Worm (Caenorhabditis elegans): ENCODE measurements around the gene ckb-1.
A peak's percentile ranks its signal among the peaks of the same experiment; 100 is the strongest.

The ckb-1 gene

ce11 chrIII:4335614-4336013 lies 29.5 kb upstream of the ckb-1 start:
- TF ChIP-seq T22C8.4 (GFP tag; IDR thresholded peaks at IDR 0.05) (no peak), ref-1 (GFP tag; conservative IDR thresholded peaks at IDR 0.05) (no peak), tab-1 (GFP tag; IDR thresholded peaks at IDR 0.05) (no peak), ztf-23 (GFP tag; IDR thresholded peaks at IDR 0.05) (no peak), flt-1 (GFP tag; IDR thresholded peaks at IDR 0.05) (no peak), med-1 (GFP tag; optimal IDR thresholded peaks at IDR 0.05; ENCODE audit: insufficient read depth) (no peak), cog-1 (tag; optimal IDR thresholded peaks at IDR 0.05) (no peak), klf-2 (GFP tag; conservative IDR thresholded peaks at IDR 0.05) (no peak)

DNA sequence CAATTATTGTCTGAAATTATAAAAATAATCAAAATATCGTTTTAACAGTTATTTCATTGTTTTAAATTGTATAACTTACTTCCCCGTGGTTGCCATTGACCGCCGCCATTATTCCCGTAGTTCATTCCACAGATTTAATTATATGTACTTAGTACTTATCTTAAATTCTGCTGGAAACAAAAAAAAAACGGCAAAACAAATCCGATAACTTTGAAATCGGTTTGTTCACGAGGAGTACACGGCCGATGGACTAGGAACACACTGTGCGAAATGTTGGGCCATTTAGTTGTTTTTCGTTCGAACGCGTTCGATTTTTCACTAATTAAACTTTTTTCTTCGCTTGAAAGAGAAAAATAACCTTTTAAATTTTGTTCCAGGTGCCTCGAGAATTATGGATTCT lies 22.0 kb upstream of the ckb-1 start, which contains the start of the genes B0285.3 and lcmt-1:
Gene B0285.3, minus strand, starts transcription at position 267 of the 400 bp plus-strand sequence.
Gene lcmt-1, plus strand, starts transcription at position 377 of the 400 bp plus-strand sequence.
- TF ChIP-seq klf-2 (GFP tag; conservative IDR thresholded peaks at IDR 0.05), result no peak
- TF ChIP-seq T22C8.4 (GFP tag; IDR thresholded peaks at IDR 0.05), result no peak
- no peak for TF ChIP-seq cog-1 (tag; optimal IDR thresholded peaks at IDR 0.05)
- TF ChIP-seq ref-1 (GFP tag; conservative IDR thresholded peaks at IDR 0.05), result no peak
- no peak for TF ChIP-seq med-1 (GFP tag; optimal IDR thresholded peaks at IDR 0.05; ENCODE audit: insufficient read depth)
- TF ChIP-seq ztf-23 (GFP tag; IDR thresholded peaks at IDR 0.05), result 0 out of 2 replicates have a peak, but pooled peaks have one; percentile 5
- no peak for TF ChIP-seq ztf-29 (GFP tag; IDR thresholded peaks at IDR 0.05)
- TF ChIP-seq flt-1 (GFP tag; IDR thresholded peaks at IDR 0.05), result peak; percentile 40; the same call in 1 of the 2 replicates

ce11 chrIII:4345034-4345433 lies 20.0 kb upstream of the ckb-1 start, which contains the start of gene hse-5:
TSS of gene hse-5 (plus strand) at chrIII:4345334.
- TF ChIP-seq cog-1 (tag; optimal IDR thresholded peaks at IDR 0.05), result no peak
- TF ChIP-seq med-1 (GFP tag; optimal IDR thresholded peaks at IDR 0.05; ENCODE audit: insufficient read depth), result no peak
- TF ChIP-seq flt-1 (GFP tag; IDR thresholded peaks at IDR 0.05), result no peak
- no peak for TF ChIP-seq ztf-29 (GFP tag; IDR thresholded peaks at IDR 0.05)
- no peak for TF ChIP-seq klf-2 (GFP tag; conservative IDR thresholded peaks at IDR 0.05)
- TF ChIP-seq ztf-23 (GFP tag; IDR thresholded peaks at IDR 0.05), result no peak
- no peak for TF ChIP-seq T22C8.4 (GFP tag; IDR thresholded peaks at IDR 0.05)
- TF ChIP-seq tab-1 (GFP tag; IDR thresholded peaks at IDR 0.05), result no peak
- no peak for TF ChIP-seq ref-1 (GFP tag; conservative IDR thresholded peaks at IDR 0.05)

- TF ChIP-seq tab-1 (GFP tag; IDR thresholded peaks at IDR 0.05), result no peak
- TF ChIP-seq ref-1 (GFP tag; conservative IDR thresholded peaks at IDR 0.05), result no peak
- no peak for TF ChIP-seq klf-2 (GFP tag; conservative IDR thresholded peaks at IDR 0.05)
- no peak for TF ChIP-seq flt-1 (GFP tag; IDR thresholded peaks at IDR 0.05)
- TF ChIP-seq ztf-29 (GFP tag; IDR thresholded peaks at IDR 0.05), result no peak
These were observed 15.3 kb upstream of the ckb-1 start, which contains the start of gene B0285.6 for ce11 chrIII:4349799-4350198. TSS of gene B0285.6 (plus strand) at chrIII:4350099.

- TF ChIP-seq tab-1 (GFP tag; IDR thresholded peaks at IDR 0.05) (no peak), klf-2 (GFP tag; conservative IDR thresholded peaks at IDR 0.05) (no peak), ref-1 (GFP tag; conservative IDR thresholded peaks at IDR 0.05) (no peak), flt-1 (GFP tag; IDR thresholded peaks at IDR 0.05) (0 out of 2 replicates have a peak, but pooled peaks have one; percentile 44), T22C8.4 (GFP tag; IDR thresholded peaks at IDR 0.05) (no peak), cog-1 (tag; optimal IDR thresholded peaks at IDR 0.05) (no peak), ztf-23 (GFP tag; IDR thresholded peaks at IDR 0.05) (no peak), med-1 (GFP tag; optimal IDR thresholded peaks at IDR 0.05; ENCODE audit: insufficient read depth) (no peak)
These were observed 8.7 kb upstream of the ckb-1 start, which contains the start of gene mnp-1 for ce11 chrIII:4356384-4356783. TSS of gene mnp-1 (plus strand) at chrIII:4356594.

DNA sequence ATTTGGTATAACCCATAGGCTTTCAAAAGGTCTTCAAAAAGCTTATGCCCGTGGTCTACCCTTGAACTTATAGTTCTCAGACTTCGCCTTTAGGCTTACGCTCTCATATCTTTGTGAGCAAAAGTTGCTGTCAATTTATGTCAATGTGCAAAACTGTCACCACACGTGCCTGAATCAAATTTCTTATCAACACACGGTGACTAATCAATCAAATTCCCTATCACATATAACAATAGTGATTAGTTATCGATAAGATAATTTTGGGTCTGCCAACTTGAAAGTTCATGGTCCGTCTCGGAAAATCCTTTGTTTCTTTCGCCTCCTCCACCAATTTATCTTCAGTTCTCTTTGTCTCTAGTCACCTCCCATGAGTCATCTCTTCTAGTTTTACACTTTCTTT lies 7.6 kb upstream of the ckb-1 start:
- TF ChIP-seq ref-1 (GFP tag; conservative IDR thresholded peaks at IDR 0.05) (no peak), tab-1 (GFP tag; IDR thresholded peaks at IDR 0.05) (no peak), med-1 (GFP tag; optimal IDR thresholded peaks at IDR 0.05; ENCODE audit: insufficient read depth) (no peak), flt-1 (GFP tag; IDR thresholded peaks at IDR 0.05) (no peak), T22C8.4 (GFP tag; IDR thresholded peaks at IDR 0.05) (no peak), ztf-23 (GFP tag; IDR thresholded peaks at IDR 0.05) (no peak), ztf-29 (GFP tag; IDR thresholded peaks at IDR 0.05) (no peak), klf-2 (GFP tag; conservative IDR thresholded peaks at IDR 0.05) (no peak), cog-1 (tag; optimal IDR thresholded peaks at IDR 0.05) (no peak)

DNA sequence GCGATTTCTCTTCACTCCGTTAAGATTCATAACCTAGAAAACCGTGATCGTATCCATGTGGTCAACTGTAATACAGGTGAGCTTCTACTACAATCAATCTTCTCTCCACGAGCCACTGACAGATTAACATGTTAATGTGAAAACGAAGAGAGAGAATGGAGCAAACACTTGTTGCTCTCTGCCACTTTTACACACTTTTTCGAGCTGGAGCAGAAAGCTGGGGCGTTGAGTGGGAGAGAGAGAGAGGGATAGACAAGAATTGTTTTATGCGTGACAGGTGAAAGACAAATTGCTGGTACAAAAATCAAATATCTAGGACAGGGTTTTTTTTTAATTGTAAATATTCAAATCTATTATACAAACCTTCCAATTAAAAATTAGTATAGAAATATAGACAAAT lies 6.7 kb upstream of the ckb-1 start:
- no peak for TF ChIP-seq ref-1 (GFP tag; conservative IDR thresholded peaks at IDR 0.05)

DNA sequence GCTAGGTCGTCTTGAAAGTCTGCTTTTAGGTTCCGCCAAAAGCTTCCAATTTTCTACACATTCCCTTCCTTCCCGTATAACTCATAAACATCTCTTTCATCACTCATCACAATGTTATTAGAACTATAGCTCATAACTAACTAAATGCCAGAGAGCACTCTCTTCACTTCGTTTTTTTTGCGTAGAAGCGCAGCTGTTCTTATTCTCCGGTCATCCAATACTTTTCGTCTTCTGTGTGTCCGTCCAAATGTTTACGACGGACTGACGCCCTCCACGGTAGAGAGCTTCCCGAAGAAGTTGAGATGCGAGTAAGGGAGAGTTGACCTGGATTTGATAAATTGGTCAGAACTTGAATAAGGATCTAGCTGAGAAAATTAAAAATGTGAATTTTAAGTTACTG lies 5.9 kb upstream of the ckb-1 start:
- TF ChIP-seq ztf-29 (GFP tag; IDR thresholded peaks at IDR 0.05) (no peak), T22C8.4 (GFP tag; IDR thresholded peaks at IDR 0.05) (no peak), ztf-23 (GFP tag; IDR thresholded peaks at IDR 0.05) (no peak), tab-1 (GFP tag; IDR thresholded peaks at IDR 0.05) (no peak), flt-1 (GFP tag; IDR thresholded peaks at IDR 0.05) (no peak), med-1 (GFP tag; optimal IDR thresholded peaks at IDR 0.05; ENCODE audit: insufficient read depth) (no peak)

ce11 chrIII:4359900-4360299 lies 5.2 kb upstream of the ckb-1 start:
- no peak for TF ChIP-seq T22C8.4 (GFP tag; IDR thresholded peaks at IDR 0.05)
- TF ChIP-seq ztf-29 (GFP tag; IDR thresholded peaks at IDR 0.05), result no peak
- TF ChIP-seq cog-1 (tag; optimal IDR thresholded peaks at IDR 0.05), result no peak

ce11 chrIII:4362332-4362731 lies 2.7 kb upstream of the ckb-1 start:
- no peak for TF ChIP-seq cog-1 (tag; optimal IDR thresholded peaks at IDR 0.05)
- TF ChIP-seq flt-1 (GFP tag; IDR thresholded peaks at IDR 0.05), result 0 out of 2 replicates have a peak, but pooled peaks have one; percentile 6

DNA sequence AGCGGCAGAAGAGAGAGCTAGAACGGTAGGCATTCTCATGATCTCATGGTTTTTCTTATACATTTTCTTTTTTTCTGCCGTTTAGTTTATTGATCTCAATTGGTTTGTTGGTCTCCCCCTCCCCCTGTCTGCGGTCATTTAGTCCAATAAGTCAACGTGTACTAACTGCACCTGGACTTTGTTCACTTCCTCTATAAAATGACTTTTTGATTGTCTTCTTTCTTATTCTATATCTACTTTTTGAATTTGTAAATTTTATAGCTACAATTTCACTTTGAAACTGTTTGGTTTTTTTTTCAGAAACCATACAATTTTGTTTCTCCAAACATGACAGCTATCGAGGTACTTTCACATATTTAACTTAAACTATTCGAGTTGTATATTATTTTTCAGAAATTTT lies 2.6 kb downstream of the ckb-1 start, which contains the start of gene ckb-2:
Gene ckb-2, plus strand, starts transcription at position 301 of the 400 bp plus-strand sequence.
- TF ChIP-seq ztf-29 (GFP tag; IDR thresholded peaks at IDR 0.05), result no peak
- TF ChIP-seq ztf-23 (GFP tag; IDR thresholded peaks at IDR 0.05), result no peak
- no peak for TF ChIP-seq T22C8.4 (GFP tag; IDR thresholded peaks at IDR 0.05)
- no peak for TF ChIP-seq cog-1 (tag; optimal IDR thresholded peaks at IDR 0.05)
- no peak for TF ChIP-seq klf-2 (GFP tag; conservative IDR thresholded peaks at IDR 0.05)
- no peak for TF ChIP-seq flt-1 (GFP tag; IDR thresholded peaks at IDR 0.05)
- TF ChIP-seq ref-1 (GFP tag; conservative IDR thresholded peaks at IDR 0.05), result no peak
- no peak for TF ChIP-seq med-1 (GFP tag; optimal IDR thresholded peaks at IDR 0.05; ENCODE audit: insufficient read depth)
- no peak for TF ChIP-seq tab-1 (GFP tag; IDR thresholded peaks at IDR 0.05)

Measured in whole organism, midembryonic.